Worm (Caenorhabditis elegans) whole organism, L1 larva: ENCODE data around the gene C07A4.3.
A peak's percentile ranks its signal among the peaks of the same experiment; 100 is the strongest.

Source experiments
- aha-1 ChIP-seq: fragments of 150-350 bp; optimal IDR thresholded peaks from 2 replicates; lab custom pipeline; 2014; ENCODE audit warnings: missing biosample characterization, missing genetic modification characterization
- aly-2 ChIP-seq: fragments of 150-350 bp; optimal IDR thresholded peaks from 2 replicates; lab custom pipeline; 2014; ENCODE audit warnings: missing biosample characterization, missing genetic modification characterization
- ama-1 ChIP-seq: fragments of 150-350 bp; optimal IDR thresholded peaks from 2 replicates; lab custom pipeline; 2014
- ceh-63 ChIP-seq: fragments of 200-800 bp; sonication (Bioruptor generic); optimal IDR thresholded peaks from 2 replicates; lab custom pipeline; 2018; ENCODE audit warnings: mild to moderate bottlenecking, missing genetic modification characterization, missing compliant biosample characterization
- ceh-8 ChIP-seq: fragments of 200-800 bp; sonication (Bioruptor generic); optimal IDR thresholded peaks from 2 replicates; lab custom pipeline; 2018; ENCODE audit warnings: mild to moderate bottlenecking, missing genetic modification characterization, moderate library complexity, missing compliant biosample characterization
- ceh-88 ChIP-seq: fragments of 200-800 bp; sonication (Bioruptor generic); IDR thresholded peaks from 2 replicates; pipeline ENCODE4 v1.3.6; 2022; ENCODE audit warnings: missing genetic modification characterization, missing compliant biosample characterization
- ces-1 ChIP-seq: fragments of 150-350 bp; optimal IDR thresholded peaks from 2 replicates; lab custom pipeline; 2014; ENCODE audit warnings: missing biosample characterization, missing genetic modification reagents, missing genetic modification characterization
- dpl-1 ChIP-seq, 3 experiments: fragments of 150-350 bp in 2 of 3; sonication (generic microtip) in 1 of 3; optimal IDR thresholded peaks; 2 replicates each; lab custom pipeline; 2014 to 2017; ENCODE audit warnings: missing biosample characterization in 3 of 3, missing genetic modification characterization in 3 of 3, missing genetic modification reagents in 3 of 3
- efl-3 ChIP-seq: fragments of 200-800 bp; sonication (Bioruptor generic); optimal IDR thresholded peaks from 2 replicates; lab custom pipeline; 2018; ENCODE audit warnings: mild to moderate bottlenecking, missing genetic modification characterization, missing compliant biosample characterization
- elt-2 ChIP-seq: sonication (generic microtip); optimal IDR thresholded peaks from 2 replicates; lab custom pipeline; 2016; ENCODE audit warnings: missing genetic modification characterization, mild to moderate bottlenecking, inconsistent platforms, missing compliant biosample characterization, missing genetic modification reagents
- ets-5 ChIP-seq: fragments of 200-800 bp; sonication (Bioruptor generic); IDR thresholded peaks from 2 replicates; pipeline ENCODE4 v1.3.6; 2022; ENCODE audit warnings: missing genetic modification characterization, missing compliant biosample characterization
- fkh-10 ChIP-seq: sonication (generic microtip); optimal IDR thresholded peaks from 2 replicates; lab custom pipeline; 2017; ENCODE audit warnings: missing biosample characterization, missing genetic modification reagents, missing genetic modification characterization
- fkh-8 ChIP-seq: sonication (generic microtip); optimal IDR thresholded peaks from 2 replicates; lab custom pipeline; 2016; ENCODE audit warnings: mild to moderate bottlenecking, missing genetic modification characterization, missing compliant biosample characterization
- grh-1 ChIP-seq: fragments of 200-800 bp; sonication (Bioruptor generic); IDR thresholded peaks from 2 replicates; pipeline ENCODE4 v1.3.6; 2022; ENCODE audit warnings: missing genetic modification reagents, missing genetic modification characterization, missing compliant biosample characterization
- hlh-4 ChIP-seq: sonication (generic microtip); optimal IDR thresholded peaks from 2 replicates; lab custom pipeline; 2016; ENCODE audit warnings: mild to moderate bottlenecking, missing genetic modification characterization, missing compliant biosample characterization
- hpl-2 ChIP-seq: fragments of 150-350 bp; optimal IDR thresholded peaks from 2 replicates; lab custom pipeline; 2014; ENCODE audit warnings: missing biosample characterization, missing genetic modification reagents, missing genetic modification characterization
- irx-1 ChIP-seq: sonication (generic microtip); optimal IDR thresholded peaks from 2 replicates; lab custom pipeline; 2016; ENCODE audit warnings: missing genetic modification characterization, missing compliant biosample characterization
- isw-1 ChIP-seq: fragments of 200-800 bp; sonication (Bioruptor generic); IDR thresholded peaks from 2 replicates; pipeline ENCODE4 v1.3.6; 2022; ENCODE audit warnings: missing genetic modification characterization, missing compliant biosample characterization
- lin-13 ChIP-seq: fragments of 150-350 bp; optimal IDR thresholded peaks from 2 replicates; lab custom pipeline; 2014; ENCODE audit warnings: missing biosample characterization, missing genetic modification reagents, missing genetic modification characterization
- lin-14 ChIP-seq: fragments of 200-800 bp; sonication (Bioruptor generic); optimal IDR thresholded peaks from 2 replicates; lab custom pipeline; 2018; ENCODE audit warnings: mild to moderate bottlenecking, missing genetic modification characterization, moderate library complexity, missing compliant biosample characterization
- lin-35 ChIP-seq, 2 experiments: fragments of 150-350 bp; optimal IDR thresholded peaks; 2 replicates each; lab custom pipeline; 2014; ENCODE audit warnings: missing biosample characterization in 2 of 2, missing genetic modification characterization in 2 of 2, missing genetic modification reagents in 2 of 2
- lin-39 ChIP-seq: fragments of 150-350 bp; optimal IDR thresholded peaks from 2 replicates; lab custom pipeline; 2014; ENCODE audit warnings: missing biosample characterization, missing genetic modification reagents, missing genetic modification characterization
- lsy-2 ChIP-seq, 2 experiments: fragments of 150-350 bp; optimal IDR thresholded peaks; 2 replicates each; lab custom pipeline; 2014; ENCODE audit warnings: missing biosample characterization in 2 of 2, missing genetic modification characterization in 2 of 2
- mdl-1 ChIP-seq, 2 experiments: fragments of 150-350 bp; optimal IDR thresholded peaks; 2 replicates each; lab custom pipeline; 2014 to 2017; ENCODE audit warnings: missing biosample characterization in 2 of 2, missing genetic modification characterization in 2 of 2, inconsistent platforms in 1 of 2
- nhr-12 ChIP-seq: sonication (generic microtip); optimal IDR thresholded peaks from 2 replicates; lab custom pipeline; 2017; ENCODE audit warnings: missing biosample characterization, missing genetic modification characterization
- nhr-20 ChIP-seq: sonication (generic microtip); optimal IDR thresholded peaks from 2 replicates; lab custom pipeline; 2016; ENCODE audit warnings: mild to moderate bottlenecking, missing genetic modification characterization, missing compliant biosample characterization
- nhr-237 ChIP-seq: fragments of 150-350 bp; optimal IDR thresholded peaks from 2 replicates; lab custom pipeline; 2014; ENCODE audit warnings: missing biosample characterization, missing genetic modification characterization
- nhr-47 ChIP-seq: sonication (generic microtip); optimal IDR thresholded peaks from 2 replicates; lab custom pipeline; 2016; ENCODE audit warnings: mild to moderate bottlenecking, missing genetic modification characterization, moderate library complexity, missing compliant biosample characterization
- nhr-71 ChIP-seq: sonication (generic microtip); optimal IDR thresholded peaks from 2 replicates; lab custom pipeline; 2016; ENCODE audit warnings: mild to moderate bottlenecking, missing genetic modification characterization, moderate library complexity, missing compliant biosample characterization
- nhr-76 ChIP-seq: sonication (generic microtip); optimal IDR thresholded peaks from 2 replicates; lab custom pipeline; 2017; ENCODE audit warnings: missing biosample characterization, missing genetic modification characterization
- nhr-90 ChIP-seq: sonication (generic microtip); optimal IDR thresholded peaks from 2 replicates; lab custom pipeline; 2016; ENCODE audit warnings: mild to moderate bottlenecking, missing genetic modification characterization, missing compliant biosample characterization; ENCODE audit not compliant: poor library complexity
- pqm-1 ChIP-seq: sonication (generic microtip); optimal IDR thresholded peaks from 3 replicates; lab custom pipeline; 2017; ENCODE audit warnings: missing biosample characterization, missing genetic modification characterization
- rnt-1 ChIP-seq: sonication (generic microtip); optimal IDR thresholded peaks from 2 replicates; lab custom pipeline; 2016; ENCODE audit warnings: mild to moderate bottlenecking, missing genetic modification characterization, moderate library complexity, missing compliant biosample characterization
- snpc-4 ChIP-seq: fragments of 150-350 bp; optimal IDR thresholded peaks from 2 replicates; lab custom pipeline; 2014; ENCODE audit warnings: missing biosample characterization, missing genetic modification characterization
- snu-23 ChIP-seq: sonication (generic microtip); optimal IDR thresholded peaks from 2 replicates; lab custom pipeline; 2016; ENCODE audit warnings: missing genetic modification characterization, missing compliant biosample characterization
- swsn-7 ChIP-seq: sonication (generic microtip); optimal IDR thresholded peaks from 2 replicates; lab custom pipeline; 2016; ENCODE audit warnings: missing genetic modification characterization, missing compliant biosample characterization
- tlp-1 ChIP-seq: fragments of 150-350 bp; optimal IDR thresholded peaks from 2 replicates; lab custom pipeline; 2014; ENCODE audit warnings: missing biosample characterization, missing genetic modification characterization
- unc-86 ChIP-seq: sonication (generic microtip); optimal IDR thresholded peaks from 2 replicates; lab custom pipeline; 2016; ENCODE audit warnings: missing genetic modification characterization, missing compliant biosample characterization
- xbp-1 ChIP-seq: sonication (generic microtip); optimal IDR thresholded peaks from 2 replicates; lab custom pipeline; 2016; ENCODE audit warnings: missing genetic modification characterization, missing compliant biosample characterization
- zag-1 ChIP-seq: fragments of 150-350 bp; optimal IDR thresholded peaks from 2 replicates; lab custom pipeline; 2014; ENCODE audit warnings: missing biosample characterization, missing genetic modification characterization
- zip-4 ChIP-seq: fragments of 200-800 bp; sonication (Bioruptor generic); optimal IDR thresholded peaks from 2 replicates; lab custom pipeline; 2018; ENCODE audit warnings: mild to moderate bottlenecking, missing genetic modification characterization, moderate library complexity, missing compliant biosample characterization
- ztf-11 ChIP-seq, 2 experiments: sonication (generic microtip); optimal IDR thresholded peaks; 2 replicates each; lab custom pipeline; 2016 to 2017; ENCODE audit warnings: missing genetic modification characterization in 2 of 2, missing biosample characterization in 1 of 2, missing compliant biosample characterization in 1 of 2

The C07A4.3 gene

ce11 chrX:10174683-10175082 is at the start of gene C07A4.3:
Gene C07A4.3, plus strand, starts transcription at chrX:10174983.
- TF ChIP-seq nhr-20 (tag; lab: Kevin White, UChicago) (no peak), snpc-4 (tag; lab: Kevin White, UChicago) (no peak), ztf-11 (tag; optimal IDR thresholded peaks at IDR 0.05; lab: Kevin White, UChicago) (no peak), nhr-90 (tag; lab: Kevin White, UChicago) (no peak), mdl-1 (tag; optimal IDR thresholded peaks at IDR 0.05; lab: Kevin White, UChicago) (no peak), irx-1 (tag; lab: Kevin White, UChicago) (no peak), fkh-8 (tag; lab: Kevin White, UChicago) (no peak), ceh-63 (no peak), lsy-2 (tag; optimal IDR thresholded peaks at IDR 0.05; lab: Kevin White, UChicago) (no peak), nhr-76 (no peak), swsn-7 (tag; lab: Kevin White, UChicago) (no peak)

- TF ChIP-seq zip-4 (no peak), grh-1 (no peak), ceh-8 (no peak), ets-5 (no peak), tlp-1 (tag; lab: Kevin White, UChicago) (no peak), swsn-7 (tag; lab: Kevin White, UChicago) (no peak), nhr-90 (tag; lab: Kevin White, UChicago) (no peak), lin-14 (GFP tag; lab: Kevin White, UChicago) (peak; percentile 68), hlh-4 (tag; lab: Kevin White, UChicago) (no peak), efl-3 (no peak), unc-86 (tag; lab: Kevin White, UChicago) (no peak), nhr-237 (tag; lab: Kevin White, UChicago) (no peak), ceh-88 (GFP tag; lab: Robert Waterston, UW) (no peak), pqm-1 (tag; lab: Kevin White, UChicago) (no peak), ama-1 (lab: Kevin White, UChicago) (no peak), ces-1 (GFP tag; lab: Kevin White, UChicago) (no peak), nhr-12 (tag; lab: Kevin White, UChicago) (no peak), snu-23 (no peak), elt-2 (tag; lab: Kevin White, UChicago) (no peak), aly-2 (tag; lab: Kevin White, UChicago) (no peak), nhr-71 (tag; lab: Kevin White, UChicago) (peak; percentile 31), mdl-1 (tag; optimal IDR thresholded peaks at IDR 0.05; lab: Kevin White, UChicago) (no peak), lsy-2 (tag; optimal IDR thresholded peaks at IDR 0.05; lab: Kevin White, UChicago) (no peak), aha-1 (tag; lab: Kevin White, UChicago) (no peak), lin-39 (tag; lab: Kevin White, UChicago) (peak; percentile 33), isw-1 (GFP tag; lab: Robert Waterston, UW) (no peak), zag-1 (no peak), hpl-2 (GFP tag; lab: Kevin White, UChicago) (no peak), lin-13 (GFP tag; lab: Kevin White, UChicago) (no peak), dpl-1 (GFP tag; optimal IDR thresholded peaks at IDR 0.05; lab: Kevin White, UChicago) (no peak), xbp-1 (tag; lab: Kevin White, UChicago) (no peak), fkh-10 (GFP tag; lab: Kevin White, UChicago) (no peak), nhr-47 (tag; lab: Kevin White, UChicago) (no peak), lin-35 (GFP tag; optimal IDR thresholded peaks at IDR 0.05; lab: Kevin White, UChicago) (no peak), rnt-1 (peak; percentile 66)
Measured at ce11 chrX:10130159-10130558, 44.6 kb upstream of the C07A4.3 start.
